Worm (Caenorhabditis elegans): ENCODE data around the gene F43G6.4.

DNA sequence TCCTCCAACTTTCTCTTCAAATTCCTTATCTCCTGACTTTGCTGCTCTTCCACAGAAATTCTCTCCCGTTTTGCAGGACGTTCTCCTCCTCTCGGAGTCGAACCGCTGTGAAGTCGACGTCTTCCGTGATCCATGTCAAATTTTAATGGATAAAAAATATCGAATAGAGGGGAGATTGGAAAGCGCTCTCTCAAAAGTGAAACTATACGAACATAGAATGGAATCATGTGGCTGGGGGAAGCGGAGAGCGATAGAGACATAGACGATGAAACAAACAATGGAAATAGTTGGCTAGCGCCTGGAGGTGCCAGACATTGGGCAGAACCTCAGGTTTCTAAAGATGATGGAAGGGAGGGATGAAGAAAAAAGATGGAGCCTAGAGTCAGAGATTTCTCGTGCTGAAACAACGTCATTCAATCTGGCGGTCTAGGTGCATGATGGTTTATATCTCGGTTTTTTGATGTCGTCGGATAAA is 23.4 kb downstream of the F43G6.4 start, which contains the start of gene F43G6.8:
- TF ChIP-seq nhr-237 (tag; optimal IDR thresholded peaks at IDR 0.05) (no peak), lin-15B (tag; optimal IDR thresholded peaks at IDR 0.05) (no peak), lsy-2 (tag; optimal IDR thresholded peaks at IDR 0.05) (peak; percentile 42 to 72), unc-130 (tag; optimal IDR thresholded peaks at IDR 0.05) (peak; percentile 58)

Measured in whole organism, L1 larva.